Fruit fly (Drosophila melanogaster): Measurements from ENCODE around the gene Ube4A.

Ube4A gene

dm6 chr2L:6698387-6698786, 40.1 kb downstream of the Ube4A start (continued):
- no peak for TF ChIP-seq CG11560 (tag; IDR thresholded peaks at IDR 0.05)
- no peak for TF ChIP-seq slou (GFP tag; optimal IDR thresholded peaks at IDR 0.05)
- TF ChIP-seq CG17612 (GFP tag; IDR thresholded peaks at IDR 0.05): no peak
- TF ChIP-seq CG8290 (GFP tag; optimal IDR thresholded peaks at IDR 0.05): no peak
- no peak for TF ChIP-seq CG8290 (tag; optimal IDR thresholded peaks at IDR 0.05)
- TF ChIP-seq CG13123 (GFP tag; optimal IDR thresholded peaks at IDR 0.05): peak; percentile 2
- TF ChIP-seq Aef1 (GFP tag; IDR thresholded peaks at IDR 0.05): peak; percentile 54; the same call in 2 of the 3 replicates
- no peak for TF ChIP-seq inv (GFP tag; IDR thresholded peaks at IDR 0.05; ENCODE audit: partially characterized antibody)
- TF ChIP-seq CG18764 (GFP tag; optimal IDR thresholded peaks at IDR 0.05): peak; percentile 7
- TF ChIP-seq CG2889 (GFP tag; IDR thresholded peaks at IDR 0.05): peak; percentile 51; the same call in 1 of the 3 replicates
- 0 out of 2 replicates have a peak, but pooled peaks have one; percentile 17 for TF ChIP-seq CG1024 (GFP tag; IDR thresholded peaks at IDR 0.05)
- peak; percentile 81 for TF ChIP-seq vvl (GFP tag; IDR thresholded peaks at IDR 0.05)
- peak in 1 of 2 experiments; percentile 63 for TF ChIP-seq Hr51 (GFP tag; optimal IDR thresholded peaks at IDR 0.05)
- TF ChIP-seq Dfd (GFP tag; optimal IDR thresholded peaks at IDR 0.05): no peak
- peak; percentile 54 for TF ChIP-seq esg (GFP tag; conservative IDR thresholded peaks at IDR 0.05)
- peak; percentile 60; the same call in 1 of the 2 replicates for TF ChIP-seq sob (GFP tag; IDR thresholded peaks at IDR 0.05)
- peak; percentile 32; the same call in 1 of the 3 replicates for TF ChIP-seq jigr1 (GFP tag; IDR thresholded peaks at IDR 0.05)
- no peak for TF ChIP-seq CG3847 (GFP tag; IDR thresholded peaks at IDR 0.05)
- TF ChIP-seq ranshi (GFP tag; IDR thresholded peaks at IDR 0.05): peak; percentile 56; the same call in 1 of the 2 replicates
- TF ChIP-seq caup (GFP tag; optimal IDR thresholded peaks at IDR 0.05; ENCODE audit: severe bottlenecking): peak; percentile 1
- peak; percentile 43; the same call in 1 of the 2 replicates for TF ChIP-seq CG6689 (GFP tag; IDR thresholded peaks at IDR 0.05)
- TF ChIP-seq az2 (GFP tag; optimal IDR thresholded peaks at IDR 0.05): peak; percentile 38
- no peak for TF ChIP-seq CG3163 (GFP tag; optimal IDR thresholded peaks at IDR 0.05)
- TF ChIP-seq CG16813 (GFP tag; IDR thresholded peaks at IDR 0.05; ENCODE audit: partially characterized antibody): no peak
- TF ChIP-seq zen (tag; optimal IDR thresholded peaks at IDR 0.05): peak; percentile 68
- TF ChIP-seq Abd-B (GFP tag; optimal IDR thresholded peaks at IDR 0.05): peak; percentile 13
- no peak for TF ChIP-seq CG4360 (GFP tag; IDR thresholded peaks at IDR 0.05)
- peak; percentile 13 to 39 for TF ChIP-seq Pdp1 (GFP tag; optimal IDR thresholded peaks at IDR 0.05)
- TF ChIP-seq HLHmδ (GFP tag; optimal IDR thresholded peaks at IDR 0.05): no peak
- TF ChIP-seq CG33213 (GFP tag; optimal IDR thresholded peaks at IDR 0.05): peak; percentile 12
- TF ChIP-seq seq (GFP tag; IDR thresholded peaks at IDR 0.05): peak; percentile 63; the same call in 1 of the 2 replicates
- TF ChIP-seq nom (GFP tag; optimal IDR thresholded peaks at IDR 0.05): no peak
- no peak for TF ChIP-seq tup (GFP tag; optimal IDR thresholded peaks at IDR 0.05)
- no peak for TF ChIP-seq CG3726 (GFP tag; IDR thresholded peaks at IDR 0.05)
- TF ChIP-seq Fer3 (tag; optimal IDR thresholded peaks at IDR 0.05): peak; percentile 22
- no peak for TF ChIP-seq ftz-f1 (GFP tag; optimal IDR thresholded peaks at IDR 0.05)
- TF ChIP-seq chn (GFP tag; optimal IDR thresholded peaks at IDR 0.05): peak; percentile 42
- TF ChIP-seq Hr3 (GFP tag; optimal IDR thresholded peaks at IDR 0.05): peak; percentile 29
- peak; percentile 17 for TF ChIP-seq Chrac-16 (GFP tag; optimal IDR thresholded peaks at IDR 0.05)
- TF ChIP-seq CG10979 (tag; optimal IDR thresholded peaks at IDR 0.05): peak; percentile 45
- TF ChIP-seq aop (GFP tag; IDR thresholded peaks at IDR 0.05): no peak
- TF ChIP-seq HLH3B (GFP tag; IDR thresholded peaks at IDR 0.05): peak; percentile 70
- TF ChIP-seq TFAM (GFP tag; optimal IDR thresholded peaks at IDR 0.05): no peak
- peak; percentile 16 for TF ChIP-seq CG9817 (tag; optimal IDR thresholded peaks at IDR 0.05)
- TF ChIP-seq CG11398 (GFP tag; optimal IDR thresholded peaks at IDR 0.05): no peak
- no peak for TF ChIP-seq Dad (GFP tag; optimal IDR thresholded peaks at IDR 0.05)
- TF ChIP-seq tio (GFP tag; optimal IDR thresholded peaks at IDR 0.05): peak; percentile 2
- TF ChIP-seq CG5180 (GFP tag; optimal IDR thresholded peaks at IDR 0.05): no peak
- peak; percentile 71 for TF ChIP-seq stc (GFP tag; IDR thresholded peaks at IDR 0.05)
- TF ChIP-seq exex (tag; optimal IDR thresholded peaks at IDR 0.05): no peak
- TF ChIP-seq ttk (GFP tag; IDR thresholded peaks at IDR 0.05): peak; percentile 42
